Worm (Caenorhabditis elegans) whole organism, late embryonic: ENCODE measurements around the gene srh-118.

Source experiments
- ama-1 ChIP-seq: fragments of 150-350 bp; optimal IDR thresholded peaks from 2 replicates; lab custom pipeline; 2014
- ceh-14 ChIP-seq: sonication (generic microtip); optimal IDR thresholded peaks from 2 replicates; lab custom pipeline; 2016; ENCODE audit warnings: missing genotype, missing genetic modification characterization, missing compliant biosample characterization
- ceh-31 ChIP-seq: sonication (generic microtip); optimal IDR thresholded peaks from 2 replicates; lab custom pipeline; 2016; ENCODE audit warnings: missing genetic modification characterization, missing compliant biosample characterization
- che-1 ChIP-seq: sonication (generic microtip); optimal IDR thresholded peaks from 2 replicates; lab custom pipeline; 2016; ENCODE audit warnings: mild to moderate bottlenecking, missing genetic modification characterization, missing compliant biosample characterization
- hlh-15 ChIP-seq: sonication (generic microtip); optimal IDR thresholded peaks from 2 replicates; lab custom pipeline; 2016; ENCODE audit warnings: missing genetic modification characterization, missing compliant biosample characterization
- npax-4 ChIP-seq: sonication (generic microtip); optimal IDR thresholded peaks from 2 replicates; lab custom pipeline; 2016; ENCODE audit warnings: missing genetic modification characterization, missing compliant biosample characterization
- pax-1 ChIP-seq: fragments of 150-350 bp; optimal IDR thresholded peaks from 2 replicates; lab custom pipeline; 2014; ENCODE audit warnings: missing biosample characterization, missing genetic modification characterization
- pha-4 ChIP-seq: fragments of 150-350 bp; optimal IDR thresholded peaks from 2 replicates; lab custom pipeline; 2018; ENCODE audit warnings: missing biosample characterization, missing genetic modification reagents, missing genetic modification characterization

DNA sequence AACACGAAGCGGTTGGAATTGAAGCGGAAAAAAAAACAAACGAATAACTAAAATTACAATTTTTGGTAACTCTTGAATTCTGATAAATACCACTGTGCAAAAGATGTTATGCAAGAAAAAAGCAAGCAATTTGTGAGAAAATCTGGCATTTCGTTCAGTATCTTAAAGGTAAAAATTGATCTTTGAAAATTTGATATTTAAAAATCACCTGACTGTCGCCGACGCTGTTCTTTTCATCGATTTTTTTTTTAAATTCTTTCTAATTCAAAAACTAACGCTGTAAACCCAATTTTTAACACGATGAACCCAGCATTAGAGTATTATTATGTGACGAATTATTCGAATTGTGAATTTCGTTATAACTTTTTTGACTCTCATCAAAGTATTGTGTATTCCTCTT, 22.3 kb downstream of the srh-118 start, which contains the start of gene srh-123:
- TF ChIP-seq ama-1 (lab: Kevin White, UChicago) (no peak), pha-4 (tag; lab: Kevin White, UChicago) (no peak), hlh-15 (tag; lab: Kevin White, UChicago) (no peak), ceh-31 (no peak), che-1 (tag; lab: Kevin White, UChicago) (no peak), pax-1 (no peak), ceh-14 (tag; lab: Kevin White, UChicago) (no peak), npax-4 (tag; lab: Kevin White, UChicago) (no peak)
